Fruit fly (Drosophila melanogaster) S2 (cell line): ENCODE data around the gene CG18577.

ENCODE experiments used
- CG8478 ChIP-seq: fragments of >200 bp; optimal IDR thresholded peaks from 2 replicates; lab custom pipeline; 2018
- CTCF ChIP-seq, 2 experiments: fragments of >200 bp; optimal IDR thresholded peaks; 2 replicates each; lab custom pipeline; 2018

dm6 chr3R:11208766-11209331 lies 13.0 kb downstream of the CG18577 start:
- TF ChIP-seq CTCF (optimal IDR thresholded peaks at IDR 0.05; lab: Kevin White, UChicago) (no peak), CG8478 (lab: Kevin White, UChicago) (no peak)
